Fruit fly (Drosophila melanogaster) whole organism, embryonic: ENCODE results near the gene CG17107.

Experiments used
- B-H2 ChIP-seq: fragments of 200-800 bp; sonication (Bioruptor generic); optimal IDR thresholded peaks from 2 replicates; lab custom pipeline; 2018; ENCODE audit warnings: missing biosample characterization, mild to moderate bottlenecking, missing genetic modification characterization
- CG10959 ChIP-seq: fragments of 200-800 bp; sonication (Bioruptor generic); IDR thresholded peaks from 2 replicates; pipeline ENCODE4 v1.3.6; 2022; ENCODE audit warnings: missing biosample characterization, missing genetic modification characterization
- CG11398 ChIP-seq: fragments of 200-800 bp; sonication (Bioruptor generic); optimal IDR thresholded peaks from 2 replicates; lab custom pipeline; 2016; ENCODE audit warnings: missing biosample characterization, missing genetic modification characterization
- CG11504 ChIP-seq: fragments of 200-800 bp; sonication (Bioruptor generic); optimal IDR thresholded peaks from 3 replicates; lab custom pipeline; 2019; ENCODE audit warnings: missing biosample characterization, mild to moderate bottlenecking, missing genetic modification characterization, moderate library complexity
- CG14667 ChIP-seq: fragments of 200-800 bp; sonication (Bioruptor generic); IDR thresholded peaks from 2 replicates; pipeline ENCODE4 v1.3.6; 2022; ENCODE audit warnings: missing biosample characterization, missing genetic modification characterization
- CG15479 ChIP-seq: fragments of 200-800 bp; sonication (Bioruptor generic); optimal IDR thresholded peaks from 3 replicates; lab custom pipeline; 2019; ENCODE audit warnings: missing biosample characterization, mild to moderate bottlenecking, missing genetic modification characterization, moderate library complexity
- CG15601 ChIP-seq: fragments of 200-800 bp; sonication (Bioruptor generic); optimal IDR thresholded peaks from 3 replicates; lab custom pipeline; 2019; ENCODE audit warnings: missing biosample characterization, mild to moderate bottlenecking, missing genetic modification characterization, moderate library complexity
- CG17328 ChIP-seq: fragments of 200-800 bp; sonication (Bioruptor generic); IDR thresholded peaks from 2 replicates; pipeline ENCODE4 v1.3.6; 2022; ENCODE audit warnings: missing biosample characterization, missing genetic modification characterization
- CG31365 ChIP-seq: fragments of 200-800 bp; sonication (Bioruptor generic); optimal IDR thresholded peaks from 2 replicates; lab custom pipeline; 2018; ENCODE audit warnings: missing biosample characterization, mild to moderate bottlenecking, missing genetic modification characterization
- CG3163 ChIP-seq: fragments of 200-800 bp; sonication (Bioruptor generic); optimal IDR thresholded peaks from 3 replicates; lab custom pipeline; 2016; ENCODE audit warnings: missing biosample characterization, missing genetic modification characterization
- CG3847 ChIP-seq: fragments of 200-800 bp; sonication (Bioruptor generic); IDR thresholded peaks from 2 replicates; pipeline ENCODE4 v1.3.6; 2022; ENCODE audit warnings: missing biosample characterization, missing genetic modification characterization
- CG4820 ChIP-seq: fragments of 200-800 bp; sonication (Bioruptor generic); optimal IDR thresholded peaks from 3 replicates; lab custom pipeline; 2016; ENCODE audit warnings: missing biosample characterization, missing genetic modification characterization
- CG5180 ChIP-seq: fragments of 200-800 bp; sonication (Bioruptor generic); optimal IDR thresholded peaks from 3 replicates; lab custom pipeline; 2017; ENCODE audit warnings: missing biosample characterization, missing genetic modification characterization, mild to moderate bottlenecking, moderate library complexity, missing genetic modification reagents
- CG6854 ChIP-seq: fragments of 200-800 bp; sonication (Bioruptor generic); optimal IDR thresholded peaks from 3 replicates; lab custom pipeline; 2017; ENCODE audit warnings: missing biosample characterization, mild to moderate bottlenecking, missing genetic modification characterization
- CG7357 ChIP-seq: fragments of 200-800 bp; sonication (Bioruptor generic); IDR thresholded peaks from 3 replicates; pipeline ENCODE4 v1.3.6; 2022; ENCODE audit warnings: missing biosample characterization, missing genetic modification characterization
- CTCF ChIP-seq: fragments of 200-800 bp; sonication (Bioruptor generic); optimal IDR thresholded peaks from 2 replicates; lab custom pipeline; 2017; ENCODE audit warnings: missing biosample characterization, mild to moderate bottlenecking, missing genetic modification characterization, moderate library complexity
- Deaf1 ChIP-seq: fragments of 200-800 bp; optimal IDR thresholded peaks from 3 replicates; lab custom pipeline; 2019; ENCODE audit warnings: missing biosample characterization, mild to moderate bottlenecking, missing genetic modification characterization, moderate library complexity
- Ets65A ChIP-seq: fragments of 200-800 bp; sonication (Bioruptor generic); peaks from one replicate; lab custom pipeline; 2016; ENCODE audit warnings: missing biosample characterization, missing genetic modification characterization
- Hr39 ChIP-seq: fragments of >200 bp; optimal IDR thresholded peaks from 2 replicates; lab custom pipeline; 2017
- ab ChIP-seq: fragments of 200-800 bp; sonication (Bioruptor generic); optimal IDR thresholded peaks from 2 replicates; lab custom pipeline; 2016; ENCODE audit warnings: missing biosample characterization, missing genetic modification characterization
- crol ChIP-seq: fragments of 200-800 bp; sonication (Bioruptor generic); IDR thresholded peaks from 2 replicates; pipeline ENCODE4 v1.3.6; 2022; ENCODE audit warnings: missing biosample characterization, missing genetic modification characterization
- cwo ChIP-seq: fragments of 200-800 bp; sonication (Bioruptor generic); optimal IDR thresholded peaks from 3 replicates; lab custom pipeline; 2017; ENCODE audit warnings: missing biosample characterization, missing genetic modification characterization, mild to moderate bottlenecking, moderate library complexity, missing genetic modification reagents
- da ChIP-seq: fragments of 200-800 bp; sonication (Bioruptor generic); optimal IDR thresholded peaks from 2 replicates; lab custom pipeline; 2016; ENCODE audit warnings: missing biosample characterization, missing genetic modification characterization
- eve ChIP-seq, 2 experiments: fragments of >200 bp; optimal IDR thresholded peaks; 2 replicates each; lab custom pipeline; 2017; ENCODE audit warnings: missing biosample characterization in 2 of 2, missing genetic modification characterization in 2 of 2
- eyg ChIP-seq: fragments of 200-800 bp; sonication (Bioruptor generic); optimal IDR thresholded peaks from 3 replicates; lab custom pipeline; 2016; ENCODE audit warnings: missing biosample characterization, missing genetic modification characterization
- hb ChIP-seq: fragments of 200-800 bp; sonication (Bioruptor generic); IDR thresholded peaks from 3 replicates; pipeline ENCODE4 v1.3.6; 2022; ENCODE audit warnings: missing biosample characterization, missing genetic modification characterization; ENCODE audit not compliant: partially characterized antibody
- jing ChIP-seq: fragments of 200-800 bp; sonication (Bioruptor generic); optimal IDR thresholded peaks from 2 replicates; lab custom pipeline; 2018; ENCODE audit warnings: missing biosample characterization, mild to moderate bottlenecking, missing genetic modification characterization
- lmd ChIP-seq: fragments of 200-800 bp; sonication (Bioruptor generic); IDR thresholded peaks from 2 replicates; pipeline ENCODE4 v1.3.6; 2022; ENCODE audit warnings: missing biosample characterization, missing genetic modification characterization
- mld ChIP-seq: fragments of 200-800 bp; sonication (Bioruptor generic); IDR thresholded peaks from 3 replicates; pipeline ENCODE4 v1.3.6; 2022; ENCODE audit warnings: missing biosample characterization, missing genetic modification characterization; ENCODE audit not compliant: partially characterized antibody
- pb ChIP-seq: fragments of 200-800 bp; sonication (Bioruptor generic); optimal IDR thresholded peaks from 3 replicates; lab custom pipeline; 2016; ENCODE audit warnings: missing biosample characterization, missing genetic modification characterization
- sc ChIP-seq, 3 experiments: fragments of >200 bp in 2 of 3; fragments of 200-800 bp in 1 of 3; sonication (Bioruptor generic) in 1 of 3; optimal IDR thresholded peaks; 2 replicates in 2 of 3; 3 replicates in 1 of 3; lab custom pipeline; 2017; ENCODE audit warnings: mild to moderate bottlenecking in 1 of 3, missing biosample characterization in 1 of 3, missing genetic modification characterization in 1 of 3, missing genetic modification reagents in 1 of 3
- sd ChIP-seq: fragments of 200-800 bp; sonication (Bioruptor generic); optimal IDR thresholded peaks from 3 replicates; lab custom pipeline; 2018; ENCODE audit warnings: missing biosample characterization, mild to moderate bottlenecking, missing genetic modification characterization, moderate library complexity
- seq ChIP-seq: fragments of 200-800 bp; sonication (Bioruptor generic); IDR thresholded peaks from 2 replicates; pipeline ENCODE4 v1.3.6; 2022; ENCODE audit warnings: missing biosample characterization, missing genetic modification characterization
- sisA ChIP-seq: fragments of 200-800 bp; sonication (Bioruptor generic); IDR thresholded peaks from 2 replicates; pipeline ENCODE4 v1.3.6; 2022; ENCODE audit warnings: missing biosample characterization, missing genetic modification characterization
- ssp ChIP-seq: fragments of 200-800 bp; sonication (Bioruptor generic); IDR thresholded peaks from 2 replicates; pipeline ENCODE4 v1.3.6; 2022; ENCODE audit warnings: missing biosample characterization, missing genetic modification characterization
- stwl ChIP-seq: fragments of 200-800 bp; sonication (Bioruptor generic); optimal IDR thresholded peaks from 3 replicates; lab custom pipeline; 2018; ENCODE audit warnings: missing biosample characterization, mild to moderate bottlenecking, missing genetic modification characterization, moderate library complexity
- vnd ChIP-seq: fragments of 200-800 bp; sonication (Bioruptor generic); IDR thresholded peaks from 3 replicates; pipeline ENCODE4 v1.3.6; 2022; ENCODE audit warnings: missing biosample characterization, missing genetic modification characterization; ENCODE audit not compliant: partially characterized antibody

Gene CG17107

dm6 chr2L:10706267-10706666 is 24.6 kb downstream of the CG17107 start:
- TF ChIP-seq CG17328 (no peak), Ets65A (peak; percentile 73)

DNA sequence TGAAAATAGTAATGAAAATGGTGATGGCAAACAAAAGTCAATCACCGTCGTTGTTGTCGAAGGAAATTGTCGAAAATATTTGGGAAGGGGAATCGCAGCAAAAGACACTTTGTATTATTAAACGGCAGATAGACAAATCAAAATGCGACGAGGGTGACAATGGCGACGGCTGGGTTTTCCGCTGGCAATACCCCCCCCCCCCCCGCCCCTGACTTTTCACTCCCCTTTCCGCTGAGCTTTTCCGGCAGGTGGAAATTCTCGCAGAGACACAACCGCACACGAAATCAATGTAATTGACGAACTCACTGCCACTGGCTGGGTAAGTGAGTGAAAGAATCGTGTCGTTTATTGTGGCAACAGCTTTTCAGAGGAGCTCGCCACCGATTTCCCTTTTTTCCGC is 26.4 kb downstream of the CG17107 start:
- TF ChIP-seq CG10959 (GFP tag; lab: Robert Waterston, UW) (no peak), Hr39 (lab: Kevin White, UChicago) (peak; percentile 64), CG7357 (GFP tag; lab: Robert Waterston, UW) (no peak), CG4820 (GFP tag; lab: Kevin White, UChicago) (no peak), Deaf1 (tag; lab: Kevin White, UChicago) (no peak), CG15479 (GFP tag; lab: Kevin White, UChicago) (no peak), sc (optimal IDR thresholded peaks at IDR 0.05; lab: Kevin White, UChicago) (no peak), sc (GFP tag; optimal IDR thresholded peaks at IDR 0.05; lab: Kevin White, UChicago) (no peak), CG15601 (tag; lab: Kevin White, UChicago) (no peak), Ets65A (peak; percentile 13), eyg (GFP tag; lab: Kevin White, UChicago) (no peak), CG3847 (GFP tag; lab: Robert Waterston, UW) (no peak), ab (GFP tag; lab: Kevin White, UChicago) (no peak), crol (GFP tag; lab: Robert Waterston, UW) (peak; percentile 67), da (GFP tag; lab: Kevin White, UChicago) (no peak), CG3163 (no peak), pb (GFP tag; lab: Kevin White, UChicago) (no peak)

dm6 chr2L:10709353-10709752 is 27.7 kb downstream of the CG17107 start, which contains the start of gene Lip2:
Gene Lip2, minus strand, starts transcription at chr2L:10709453.
- no peak for TF ChIP-seq eve (GFP tag; optimal IDR thresholded peaks at IDR 0.05; lab: Kevin White, UChicago)
- no peak for TF ChIP-seq ssp (GFP tag; lab: Robert Waterston, UW)
- TF ChIP-seq sisA (GFP tag; lab: Robert Waterston, UW): no peak
- no peak for TF ChIP-seq B-H2 (GFP tag; lab: Kevin White, UChicago)
- TF ChIP-seq CG14667 (GFP tag; lab: Robert Waterston, UW): no peak
- TF ChIP-seq sd (tag; lab: Kevin White, UChicago): no peak
- no peak for TF ChIP-seq CG11398 (GFP tag; lab: Kevin White, UChicago)
- TF ChIP-seq vnd (GFP tag; lab: Robert Waterston, UW): no peak
- no peak for TF ChIP-seq cwo

- TF ChIP-seq mld (GFP tag; lab: Robert Waterston, UW): no peak
- TF ChIP-seq CG5180 (GFP tag; lab: Kevin White, UChicago): peak; percentile 93
- TF ChIP-seq crol (GFP tag; lab: Robert Waterston, UW): peak; percentile 37; the same call in 1 of the 2 replicates
- no peak for TF ChIP-seq CG6854 (GFP tag; lab: Kevin White, UChicago)
- TF ChIP-seq lmd (GFP tag; lab: Robert Waterston, UW): 0 out of 2 replicates have a peak, but pooled peaks have one; percentile 19
- no peak for TF ChIP-seq jing (GFP tag; lab: Kevin White, UChicago)
- TF ChIP-seq hb (GFP tag; lab: Robert Waterston, UW): 0 out of 3 replicates have a peak, but pooled peaks have one; percentile 19
- TF ChIP-seq, all 482 proteins: peak for 4
Measured at dm6 chr2L:10711221-10711620, 29.5 kb downstream of the CG17107 start.

DNA sequence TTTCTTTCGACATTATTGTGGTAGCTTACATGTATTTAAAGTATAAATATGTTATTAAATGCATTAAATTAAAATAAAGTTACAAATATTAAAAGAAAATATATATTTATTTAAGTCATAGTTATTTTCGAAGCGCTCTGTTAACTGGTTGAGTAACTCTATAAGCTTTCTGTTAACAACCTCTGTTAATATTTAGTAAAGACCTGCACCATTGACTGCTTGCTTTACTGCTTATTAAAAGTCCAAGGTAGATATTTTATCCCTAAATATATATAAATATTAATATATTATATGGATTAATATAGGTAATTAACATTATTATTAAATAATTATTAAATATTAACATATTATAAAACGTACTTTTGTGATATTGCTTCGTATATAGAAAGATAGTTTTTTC is 39.8 kb downstream of the CG17107 start:
- TF ChIP-seq stwl (tag; lab: Kevin White, UChicago) (peak; percentile 66), CG31365 (peak; percentile 77), CG11504 (tag; lab: Kevin White, UChicago) (peak; percentile 36), seq (GFP tag; lab: Robert Waterston, UW) (no peak), CTCF (GFP tag; lab: Kevin White, UChicago) (peak; percentile 17)
